Fruit fly (Drosophila melanogaster) whole organism, wandering third instar larva: ENCODE measurements around the gene CG12715.

ENCODE experiments used
- Abd-B ChIP-seq: fragments of >200 bp; optimal IDR thresholded peaks from 2 replicates; lab custom pipeline; 2017; ENCODE audit warnings: missing biosample characterization, missing genetic modification characterization
- Dfd ChIP-seq: fragments of >200 bp; optimal IDR thresholded peaks from 2 replicates; lab custom pipeline; 2017; ENCODE audit warnings: missing biosample characterization, missing genetic modification characterization
- Hr78 ChIP-seq: fragments of >200 bp; optimal IDR thresholded peaks from 2 replicates; lab custom pipeline; 2017; ENCODE audit warnings: missing biosample characterization, missing genetic modification characterization
- Rel ChIP-seq, 2 experiments: fragments of 200-800 bp; sonication (Bioruptor generic) in 1 of 2; optimal IDR thresholded peaks; 2 replicates in 1 of 2; 3 replicates in 1 of 2; lab custom pipeline; 2016 to 2019; ENCODE audit warnings: mild to moderate bottlenecking in 2 of 2, missing biosample characterization in 2 of 2, missing genetic modification characterization in 2 of 2, moderate library complexity in 1 of 2
- Vsx2 ChIP-seq: fragments of 200-300, 225-300 bp; sonication (Bioruptor generic); optimal IDR thresholded peaks from 2 replicates; lab custom pipeline; 2018; ENCODE audit warnings: missing biosample characterization, missing genetic modification characterization; ENCODE audit not compliant: partially characterized antibody
- dl ChIP-seq, 2 experiments: fragments of 175-275, 200-275 bp in 1 of 2; fragments of 200-275 bp in 1 of 2; sonication (Bioruptor generic); optimal IDR thresholded peaks; lab custom pipeline; 2018; ENCODE audit warnings: mild to moderate bottlenecking in 2 of 2, missing biosample characterization in 2 of 2, missing genetic modification characterization in 2 of 2, moderate library complexity in 2 of 2; ENCODE audit not compliant: partially characterized antibody in 2 of 2, insufficient read depth in 1 of 2
- dmrt93B ChIP-seq: fragments of 200-800 bp; sonication (Bioruptor generic); optimal IDR thresholded peaks from 2 replicates; lab custom pipeline; 2018; ENCODE audit warnings: missing biosample characterization, mild to moderate bottlenecking, missing genetic modification characterization
- dsf ChIP-seq: sonication (Bioruptor generic); optimal IDR thresholded peaks from 2 replicates; lab custom pipeline; 2016; ENCODE audit warnings: missing biosample characterization, missing genetic modification characterization, borderline replicate concordance
- fru ChIP-seq: fragments of 200-800 bp; sonication (Bioruptor generic); optimal IDR thresholded peaks from 3 replicates; lab custom pipeline; 2016; ENCODE audit warnings: missing biosample characterization, mild to moderate bottlenecking, missing genetic modification characterization
- h ChIP-seq: fragments of 200-800 bp; sonication (Bioruptor generic); optimal IDR thresholded peaks from 3 replicates; lab custom pipeline; 2016; ENCODE audit warnings: missing biosample characterization, mild to moderate bottlenecking, missing genetic modification characterization
- lola ChIP-seq: fragments of >200 bp; optimal IDR thresholded peaks from 2 replicates; lab custom pipeline; 2017; ENCODE audit warnings: missing biosample characterization, missing genetic modification characterization
- pan ChIP-seq: fragments of >200 bp; optimal IDR thresholded peaks from 2 replicates; lab custom pipeline; 2017
- psq ChIP-seq: fragments of 200-800 bp; sonication (Bioruptor generic); optimal IDR thresholded peaks from 3 replicates; lab custom pipeline; 2017; ENCODE audit warnings: missing biosample characterization, mild to moderate bottlenecking, missing genetic modification characterization, moderate library complexity

DNA sequence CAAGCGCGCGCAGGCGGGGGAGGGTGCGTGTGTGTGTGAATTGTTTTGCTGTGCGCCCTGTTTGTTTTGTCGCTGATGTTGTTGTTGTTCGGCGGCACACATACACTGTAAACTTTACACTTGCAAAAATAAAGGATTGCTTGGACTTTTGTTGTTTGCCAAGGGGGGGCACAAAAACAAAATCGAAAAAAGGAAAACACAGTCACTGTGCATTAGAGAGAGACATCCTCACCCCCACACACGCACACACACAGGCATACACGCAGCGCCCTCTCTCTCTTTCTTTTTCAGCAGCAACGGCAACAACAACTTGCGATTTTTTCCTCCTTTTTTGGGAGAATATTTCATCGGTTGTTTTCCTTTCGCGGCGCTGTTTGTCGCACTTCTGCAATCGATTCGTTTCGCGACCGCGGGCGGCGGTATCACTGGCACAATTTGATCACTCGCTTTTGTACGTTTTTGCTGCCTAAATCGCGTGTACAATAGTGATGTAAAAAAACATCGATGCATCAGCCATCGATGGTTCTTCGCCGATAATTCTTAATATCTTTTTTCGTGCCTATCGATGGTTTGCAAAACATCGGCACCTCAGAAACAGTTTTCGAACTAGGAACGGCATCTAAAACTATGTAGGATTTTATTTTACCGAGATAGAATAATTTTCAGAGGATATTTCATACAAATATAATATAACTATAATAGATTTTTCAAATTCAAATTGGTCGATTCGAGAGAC, 35.0 kb upstream of the CG12715 start, which contains the start of gene hep:
- TF ChIP-seq psq (GFP tag; lab: Kevin White, UChicago) (no peak), dsf (no peak), lola (GFP tag; lab: Kevin White, UChicago) (peak; percentile 19), h (no peak), pan (no peak), Hr78 (no peak), fru (GFP tag; lab: Kevin White, UChicago) (peak; percentile 34), Rel (GFP tag; optimal IDR thresholded peaks at IDR 0.05; lab: Kevin White, UChicago) (no peak), Rel (tag; optimal IDR thresholded peaks at IDR 0.05; lab: Kevin White, UChicago) (peak; percentile 23), Dfd (GFP tag; lab: Kevin White, UChicago) (no peak), Abd-B (GFP tag; lab: Kevin White, UChicago) (no peak), dmrt93B (GFP tag; lab: Kevin White, UChicago) (no peak), Vsx2 (no peak), dl (GFP tag; optimal IDR thresholded peaks at IDR 0.05; lab: Kevin White, UChicago; ENCODE audit: insufficient read depth in 1 of 2, partially characterized antibody in 2 of 2) (no peak)
